Worm (Caenorhabditis elegans): ENCODE measurements around the gene cul-5.

DNA sequence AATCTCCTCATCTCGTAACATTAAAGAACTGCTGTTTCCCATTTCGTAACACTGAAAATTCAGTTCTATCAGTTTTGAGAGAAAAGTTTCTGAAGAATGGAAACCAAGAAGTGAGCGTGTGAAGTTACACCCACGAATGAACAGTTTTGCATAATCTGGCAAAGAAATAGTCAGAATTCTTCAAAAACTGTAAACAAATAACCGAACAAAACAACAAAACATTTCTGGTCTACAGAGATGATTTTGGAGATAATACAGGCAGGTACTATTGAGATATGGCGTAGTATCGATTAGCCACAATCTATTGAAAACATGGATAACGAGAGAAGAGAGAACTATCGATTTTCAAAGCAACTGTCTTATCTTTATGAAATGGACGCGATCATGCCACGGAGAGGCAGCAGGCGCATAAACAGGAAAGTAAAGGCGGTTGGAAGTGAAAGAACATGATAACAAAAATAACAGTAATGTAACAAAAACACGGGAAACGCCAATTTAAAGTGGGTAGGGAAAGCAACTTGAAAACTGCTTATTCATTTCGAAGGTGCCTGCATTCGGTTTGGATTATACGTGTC, 24.2 kb downstream of the cul-5 start, which contains the start of gene chpf-1:
- TF ChIP-seq W03F9.2 (tag; optimal IDR thresholded peaks at IDR 0.05), result no peak
- TF ChIP-seq him-1 (tag; optimal IDR thresholded peaks at IDR 0.05), result no peak
- TF ChIP-seq dao-5 (tag; optimal IDR thresholded peaks at IDR 0.05), result no peak

Data from whole organism, L4/young adult.